Fruit fly (Drosophila melanogaster): Measurements from ENCODE around the gene CG33128.

The CG33128 gene

dm6 chr2L:1456305-1456704 is 37.6 kb upstream of the CG33128 start (continued):
- TF ChIP-seq CG18262 (tag; optimal IDR thresholded peaks at IDR 0.05) (peak; percentile 88), hkb (optimal IDR thresholded peaks at IDR 0.05) (no peak), hkb (GFP tag; IDR thresholded peaks at IDR 0.05) (peak; percentile 58), CG6683 (GFP tag; optimal IDR thresholded peaks at IDR 0.05) (no peak), Abd-B (GFP tag; optimal IDR thresholded peaks at IDR 0.05) (peak; percentile 5), Hmx (GFP tag; optimal IDR thresholded peaks at IDR 0.05) (no peak), CG12391 (tag; optimal IDR thresholded peaks at IDR 0.05) (peak; percentile 71), odd (GFP tag; optimal IDR thresholded peaks at IDR 0.05) (peak; percentile 0), Awh (GFP tag; IDR thresholded peaks at IDR 0.05) (peak; percentile 69; the same call in 1 of the 2 replicates), CG11093 (GFP tag; IDR thresholded peaks at IDR 0.05) (peak; percentile 50; the same call in 1 of the 3 replicates), gfzf (GFP tag; optimal IDR thresholded peaks at IDR 0.05) (no peak), CG15696 (tag; optimal IDR thresholded peaks at IDR 0.05) (peak; percentile 80), Trl (optimal IDR thresholded peaks at IDR 0.05) (no peak), Trl (GFP tag; optimal IDR thresholded peaks at IDR 0.05) (no peak), her (GFP tag; optimal IDR thresholded peaks at IDR 0.05) (no peak), CG4424 (GFP tag; optimal IDR thresholded peaks at IDR 0.05) (peak; percentile 80), az2 (GFP tag; optimal IDR thresholded peaks at IDR 0.05) (peak; percentile 65), CG4820 (GFP tag; optimal IDR thresholded peaks at IDR 0.05) (peak; percentile 50), CG6689 (GFP tag; IDR thresholded peaks at IDR 0.05) (peak; percentile 63), dpn (GFP tag; optimal IDR thresholded peaks at IDR 0.05) (peak in 1 of 2 experiments; percentile 49), lov (optimal IDR thresholded peaks at IDR 0.05) (no peak), lov (GFP tag; IDR thresholded peaks at IDR 0.05) (peak; percentile 64; the same call in 1 of the 3 replicates), phol (tag; optimal IDR thresholded peaks at IDR 0.05) (peak; percentile 78), CG8281 (tag; optimal IDR thresholded peaks at IDR 0.05) (peak; percentile 3), YL-1 (GFP tag; optimal IDR thresholded peaks at IDR 0.05) (no peak), ci (GFP tag; IDR thresholded peaks at IDR 0.05) (peak; percentile 67; the same call in 2 of the 3 replicates), Stat92E (GFP tag; optimal IDR thresholded peaks at IDR 0.05) (peak in 1 of 3 experiments; percentile 42), Sry-δ (GFP tag; optimal IDR thresholded peaks at IDR 0.05) (no peak), knrl (GFP tag; IDR thresholded peaks at IDR 0.05; ENCODE audit: partially characterized antibody) (no peak), chm (GFP tag; IDR thresholded peaks at IDR 0.05) (peak; percentile 86; the same call in 1 of the 2 replicates), CG7271 (tag; optimal IDR thresholded peaks at IDR 0.05) (peak; percentile 16), CG13624 (GFP tag; optimal IDR thresholded peaks at IDR 0.05) (no peak), CG17359 (tag; optimal IDR thresholded peaks at IDR 0.05) (peak; percentile 59), ATbp (GFP tag; optimal IDR thresholded peaks at IDR 0.05) (peak; percentile 45), onecut (GFP tag; IDR thresholded peaks at IDR 0.05) (peak; percentile 56), Mes4 (GFP tag; optimal IDR thresholded peaks at IDR 0.05) (no peak), Fer1 (GFP tag; optimal IDR thresholded peaks at IDR 0.05) (no peak), Sox102F (GFP tag; optimal IDR thresholded peaks at IDR 0.05) (peak; percentile 60), mld (GFP tag; IDR thresholded peaks at IDR 0.05; ENCODE audit: partially characterized antibody) (no peak), H15 (GFP tag; IDR thresholded peaks at IDR 0.05) (peak; percentile 36; the same call in 1 of the 3 replicates), CG9727 (GFP tag; optimal IDR thresholded peaks at IDR 0.05) (peak; percentile 72), CG2712 (tag; optimal IDR thresholded peaks at IDR 0.05) (peak; percentile 89), luna (GFP tag; optimal IDR thresholded peaks at IDR 0.05) (no peak), Ptx1 (GFP tag; IDR thresholded peaks at IDR 0.05) (peak; percentile 40; the same call in 1 of the 2 replicates), ara (GFP tag; IDR thresholded peaks at IDR 0.05) (peak; percentile 89), D19B (GFP tag; optimal IDR thresholded peaks at IDR 0.05) (peak; percentile 69), CG4730 (GFP tag; IDR thresholded peaks at IDR 0.05) (no peak), CG5245 (GFP tag; optimal IDR thresholded peaks at IDR 0.05) (peak; percentile 44), tin (GFP tag; optimal IDR thresholded peaks at IDR 0.05) (peak; percentile 62), unpg (GFP tag; optimal IDR thresholded peaks at IDR 0.05) (peak; percentile 59), Dad (GFP tag; optimal IDR thresholded peaks at IDR 0.05) (no peak)
